Worm (Caenorhabditis elegans) whole organism, dauer: ENCODE measurements around the gene gcsh-1.

ENCODE experiments used
- unc-62 ChIP-seq: sonication (generic microtip); optimal IDR thresholded peaks from 2 replicates; lab custom pipeline; 2017; ENCODE audit warnings: missing biosample characterization, missing genetic modification reagents, missing genetic modification characterization

gcsh-1 gene

DNA sequence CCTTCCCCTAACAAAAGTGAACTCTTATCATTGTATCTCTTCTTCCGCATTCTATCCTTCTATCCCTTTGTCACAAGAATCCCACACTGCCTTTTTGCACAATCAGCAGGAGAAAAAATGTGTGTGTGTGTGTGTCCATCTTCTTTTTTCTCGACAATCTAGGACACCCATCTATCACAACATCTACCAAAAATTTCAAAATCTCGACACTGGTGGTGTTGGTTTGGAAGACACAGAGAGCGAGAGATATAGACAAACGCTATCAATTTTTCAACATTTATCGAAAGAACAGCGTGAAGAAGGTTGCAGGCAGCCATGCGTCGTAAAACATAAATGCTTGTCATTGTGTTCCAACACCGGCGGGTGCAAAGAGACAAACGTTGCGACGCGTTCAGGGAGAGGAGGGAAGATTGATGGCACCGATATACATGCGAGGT, 6.0 kb downstream of the gcsh-1 start:
- no peak for TF ChIP-seq unc-62

DNA sequence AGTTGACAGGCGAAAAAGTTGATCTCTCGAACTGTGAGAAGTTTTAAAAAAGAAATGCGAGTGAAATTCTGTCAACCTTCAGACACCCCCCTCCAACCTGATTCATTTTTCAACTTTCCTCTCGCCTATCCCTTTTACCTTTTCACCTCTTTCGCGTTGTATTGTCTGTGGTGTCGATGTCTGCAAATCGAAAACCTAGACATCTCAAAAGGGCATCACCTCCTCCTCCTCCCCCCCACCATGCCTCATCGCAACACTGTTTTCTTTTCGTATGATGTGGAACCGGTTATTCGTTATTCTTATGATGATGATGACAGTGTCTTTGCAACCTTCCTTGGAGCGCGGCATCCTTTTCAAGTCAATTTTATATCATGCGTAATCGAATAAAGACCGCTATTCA, 6.9 kb downstream of the gcsh-1 start:
- no peak for TF ChIP-seq unc-62

DNA sequence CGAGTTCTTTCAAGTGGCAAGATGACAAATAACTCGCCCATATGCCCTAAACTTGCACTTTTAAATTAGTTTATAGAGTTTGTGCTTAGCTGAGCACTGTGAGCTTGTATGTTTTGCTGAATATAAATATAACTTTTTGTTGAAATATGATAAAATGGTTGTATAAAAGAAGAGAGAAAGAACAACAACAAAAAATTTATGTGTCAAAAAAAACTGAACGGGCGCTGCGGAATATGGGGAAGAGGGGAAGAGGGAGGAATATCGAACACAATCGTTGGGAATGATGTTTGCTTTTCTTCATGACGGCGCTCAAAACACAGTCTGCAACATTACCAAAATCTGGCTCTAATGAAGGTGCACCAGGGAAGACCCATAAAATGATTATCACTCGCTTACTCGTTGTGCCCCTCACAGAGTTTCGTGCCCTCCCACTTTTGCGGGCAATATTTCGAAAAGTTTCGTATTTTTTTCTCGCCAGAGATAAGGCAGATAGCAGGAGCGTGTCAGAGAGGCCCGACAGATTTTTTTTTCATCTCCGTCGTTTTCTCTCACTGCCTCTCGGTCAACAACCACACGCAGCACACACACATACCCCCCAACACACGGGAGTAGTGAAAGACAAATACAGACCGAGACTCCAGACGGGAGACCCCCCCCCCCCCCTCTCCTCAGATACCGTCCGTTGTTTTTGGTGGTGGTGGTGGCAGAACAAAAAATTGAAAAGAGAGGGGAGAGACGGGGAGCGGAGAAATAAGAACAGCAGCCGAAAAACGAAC, 9.1 kb downstream of the gcsh-1 start:
- TF ChIP-seq unc-62: no peak

- TF ChIP-seq unc-62: no peak
Observed at ce11 chrX:14504551-14504902, 10.3 kb downstream of the gcsh-1 start.

DNA sequence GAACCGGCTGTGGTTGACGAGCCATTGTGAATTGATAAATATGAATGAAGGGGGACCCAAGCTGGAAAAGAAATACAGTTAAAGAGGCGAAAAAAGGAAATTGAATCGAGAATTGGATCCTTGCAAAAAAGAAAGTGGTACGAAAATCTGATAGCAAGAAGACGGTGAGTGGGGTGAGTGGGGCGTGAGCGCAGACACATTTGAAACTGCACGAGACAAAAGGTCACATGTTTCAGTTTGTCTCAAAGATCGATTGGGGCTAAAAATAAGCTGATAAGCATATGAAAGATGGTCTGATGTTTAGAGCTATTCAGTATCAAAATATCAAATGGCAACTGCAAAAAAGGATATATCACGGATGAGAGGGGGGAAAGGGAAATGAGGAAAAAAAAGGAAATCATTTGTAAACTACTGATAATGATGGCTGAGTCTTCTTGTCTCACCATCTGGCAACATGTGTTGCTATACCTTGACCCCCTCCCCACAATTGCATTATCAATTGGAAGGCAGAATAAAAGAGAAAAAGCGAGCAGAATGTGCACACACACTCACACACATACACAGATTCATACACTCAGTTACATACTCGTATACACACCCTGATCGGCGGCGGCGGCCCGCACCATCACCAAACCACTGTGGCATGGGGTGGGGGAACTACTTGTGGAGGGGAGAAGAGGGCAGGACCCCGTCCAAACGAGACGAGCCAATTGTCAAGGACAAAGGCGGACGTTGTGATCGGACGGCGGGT, 10.9 kb downstream of the gcsh-1 start, which contains the start of gene M163.1:
TSS of gene M163.1 (minus strand) at position 25 of the 751 bp plus-strand sequence.
- TF ChIP-seq unc-62: no peak

DNA sequence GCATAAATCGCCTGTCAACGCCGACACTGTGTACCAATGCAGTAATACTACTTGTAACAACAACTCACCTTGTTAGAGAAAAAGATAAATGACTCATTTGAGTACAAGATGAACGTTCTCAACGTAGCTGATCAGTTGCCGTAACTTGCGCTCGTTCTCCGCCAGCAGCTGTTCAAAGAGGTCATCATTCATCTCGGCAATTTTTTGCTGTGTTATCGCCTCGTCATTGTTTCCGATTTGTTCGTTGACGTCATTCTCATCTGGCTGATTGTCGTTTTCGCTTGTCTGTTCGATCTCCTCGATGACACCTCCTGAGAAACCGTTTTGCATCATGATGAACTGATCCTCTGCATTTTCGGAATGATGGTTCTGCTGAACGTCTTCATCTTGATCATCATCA, 11.6 kb downstream of the gcsh-1 start:
- no peak for TF ChIP-seq unc-62

DNA sequence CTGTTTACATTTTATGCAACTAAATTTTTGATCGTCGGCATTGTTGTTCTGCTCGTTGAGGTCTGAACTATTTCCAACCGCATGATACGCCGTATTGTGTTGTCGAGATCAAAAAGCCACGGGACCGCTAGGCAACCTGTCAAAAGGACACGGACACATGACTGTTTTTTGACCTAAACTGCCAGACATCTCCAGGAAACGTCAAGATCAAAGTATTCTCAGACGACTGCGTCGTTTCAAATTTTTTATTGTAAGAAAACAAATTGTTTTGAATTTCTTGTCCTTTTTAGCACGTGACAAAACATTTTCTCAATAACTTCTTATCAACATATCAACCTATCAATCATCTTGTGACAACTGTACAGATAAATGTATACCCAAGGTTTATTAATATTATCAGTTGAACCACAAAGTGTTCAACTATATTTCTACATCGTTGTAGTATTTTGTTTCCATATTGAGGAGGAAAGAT, 12.7 kb downstream of the gcsh-1 start:
- TF ChIP-seq unc-62: no peak

- no peak for TF ChIP-seq unc-62
Observed at ce11 chrX:14500422-14501058, 14.3 kb downstream of the gcsh-1 start.

DNA sequence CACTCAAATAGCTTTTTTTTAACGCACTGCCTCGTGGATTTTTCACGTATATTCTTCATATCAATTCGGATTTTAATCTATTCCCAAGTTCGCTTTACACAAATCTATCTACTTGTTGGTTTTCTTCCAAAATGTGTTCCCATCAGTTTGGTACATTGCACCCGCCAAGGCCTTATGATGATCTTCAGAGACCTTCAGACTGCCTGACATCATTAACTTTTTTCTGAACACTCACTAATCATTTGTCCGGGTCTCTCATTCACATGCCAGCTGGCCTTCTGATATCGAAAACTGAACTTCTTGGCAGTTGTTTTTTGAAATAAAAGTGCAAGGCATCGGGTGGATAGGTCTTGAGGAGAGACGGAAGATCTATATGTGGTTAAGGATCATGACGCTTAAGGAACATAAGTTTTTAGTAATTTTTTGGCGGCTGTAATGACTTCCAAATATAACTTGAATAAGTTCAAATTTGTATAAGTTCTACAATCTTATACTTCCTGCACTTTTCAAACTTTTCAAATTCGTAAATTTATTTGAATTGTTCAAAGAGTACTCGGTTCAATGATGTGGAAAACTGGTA, 15.0 kb downstream of the gcsh-1 start:
- no peak for TF ChIP-seq unc-62

DNA sequence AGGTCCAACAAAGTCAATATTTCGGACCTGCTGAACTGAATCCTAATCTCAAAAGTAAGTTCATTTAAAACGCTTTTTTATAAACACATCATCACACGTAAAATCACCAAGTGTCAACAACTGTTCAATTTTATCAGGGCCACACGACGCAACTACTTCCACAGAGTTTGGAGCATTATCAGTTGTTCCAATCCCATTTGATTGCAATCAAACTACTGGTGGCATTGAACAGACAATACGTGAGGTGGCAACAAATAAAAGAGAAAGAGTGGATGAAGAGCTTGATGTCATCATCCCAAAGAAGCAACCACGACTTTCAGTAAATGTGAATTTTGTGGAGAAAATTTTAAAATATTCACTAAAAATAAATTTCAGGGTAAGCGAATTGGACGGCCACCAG, 18.3 kb downstream of the gcsh-1 start:
- no peak for TF ChIP-seq unc-62

DNA sequence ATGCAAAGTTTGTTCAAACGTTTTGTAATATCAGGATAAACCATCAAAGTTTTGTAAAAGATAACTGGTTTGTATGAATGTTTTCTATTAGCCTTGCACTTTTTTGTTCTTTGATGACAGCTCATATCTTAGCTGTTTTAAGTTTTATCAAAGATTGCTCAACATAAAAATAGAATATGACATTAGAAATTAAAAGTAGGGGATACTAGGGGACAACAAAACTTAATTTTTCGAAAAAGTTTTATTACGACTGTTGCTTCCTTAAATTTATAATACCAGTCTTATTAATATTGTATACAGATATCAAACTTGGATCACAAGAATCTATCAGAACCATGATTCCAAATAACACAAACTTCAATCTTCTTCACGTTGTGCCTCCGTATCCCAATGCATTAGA, 19.1 kb downstream of the gcsh-1 start, which contains the start of gene ztf-14:
TSS of gene ztf-14 (plus strand) at position 301 of the 400 bp plus-strand sequence.
- TF ChIP-seq unc-62: no peak

DNA sequence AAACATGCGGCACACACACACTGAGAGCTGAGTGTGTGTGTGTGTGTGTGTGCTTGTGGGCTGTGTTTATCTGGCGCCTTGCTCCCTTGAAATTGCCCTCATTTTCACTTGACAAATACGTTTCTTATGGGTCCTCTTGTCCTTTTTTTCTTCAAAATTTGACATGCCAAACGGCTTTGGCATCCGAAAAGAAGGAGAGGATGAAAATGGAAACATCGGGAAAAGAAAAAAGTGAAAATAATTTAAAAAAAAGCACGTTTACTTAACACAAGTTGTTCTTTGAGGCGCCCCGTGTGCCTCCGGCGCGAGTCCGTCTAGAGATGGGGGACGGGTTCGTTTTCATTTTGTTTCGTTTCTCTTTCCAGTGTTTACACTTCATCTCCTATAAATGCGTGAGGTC, 19.8 kb downstream of the gcsh-1 start:
- no peak for TF ChIP-seq unc-62

DNA sequence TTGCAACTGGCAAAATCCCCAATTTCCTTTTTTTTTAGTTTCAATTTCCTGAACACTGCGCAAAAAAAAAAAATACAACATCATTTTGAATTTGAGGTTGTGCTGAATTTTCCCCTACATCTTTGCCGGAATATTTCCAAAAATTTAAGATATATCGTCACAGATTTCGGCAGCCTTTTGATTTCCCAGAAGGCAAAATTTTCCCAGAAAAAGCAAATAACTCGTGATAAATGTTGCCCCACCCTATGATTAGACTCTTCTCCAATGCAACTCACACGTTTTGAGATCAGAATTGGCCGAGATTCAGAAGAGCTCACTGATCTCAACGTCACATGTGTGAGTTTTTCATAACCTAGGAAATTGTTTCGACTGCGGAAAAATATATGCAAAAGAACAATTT, 22.4 kb downstream of the gcsh-1 start:
- TF ChIP-seq unc-62: no peak

DNA sequence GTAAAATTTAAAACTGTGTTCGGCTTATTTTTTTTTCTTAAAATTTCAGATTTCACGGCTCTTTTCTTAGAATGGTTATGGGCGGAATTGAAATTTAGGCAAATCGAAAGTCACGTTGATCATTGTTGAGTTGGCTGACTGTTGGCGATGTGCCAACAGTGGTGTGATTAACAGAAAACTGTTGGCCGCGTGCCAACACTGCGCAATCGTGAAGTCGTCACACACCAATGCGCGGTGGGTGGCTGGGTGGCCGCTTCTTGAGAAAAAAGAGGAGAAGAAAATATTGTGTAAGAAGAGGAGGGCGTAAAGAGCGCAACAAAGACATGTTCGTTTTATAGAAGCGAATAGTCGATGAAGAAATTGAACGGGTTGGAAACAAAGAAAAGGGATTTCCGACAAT, 23.8 kb downstream of the gcsh-1 start:
- TF ChIP-seq unc-62: no peak

- TF ChIP-seq unc-62: no peak
Observed at ce11 chrX:14490486-14490885, 24.4 kb downstream of the gcsh-1 start.

DNA sequence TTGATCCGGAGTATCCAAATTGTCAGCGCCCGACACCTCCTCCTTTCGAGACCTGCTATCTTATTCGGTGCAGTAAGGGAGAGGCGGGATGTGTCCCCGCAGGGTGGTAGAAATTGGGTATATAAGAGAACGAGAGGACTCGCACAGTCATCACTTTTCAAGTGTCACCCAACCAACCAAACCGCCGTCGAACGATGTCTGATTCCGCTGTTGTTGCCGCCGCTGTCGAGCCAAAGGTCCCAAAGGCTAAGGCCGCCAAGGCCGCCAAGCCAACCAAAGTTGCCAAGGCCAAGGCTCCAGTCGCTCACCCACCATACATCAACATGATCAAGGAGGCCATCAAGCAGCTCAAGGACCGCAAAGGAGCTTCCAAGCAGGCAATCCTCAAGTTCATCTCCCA, 24.9 kb downstream of the gcsh-1 start, which contains the start of gene his-24:
TSS of gene his-24 (plus strand) at position 150 of the 400 bp plus-strand sequence.
- TF ChIP-seq unc-62: no peak

DNA sequence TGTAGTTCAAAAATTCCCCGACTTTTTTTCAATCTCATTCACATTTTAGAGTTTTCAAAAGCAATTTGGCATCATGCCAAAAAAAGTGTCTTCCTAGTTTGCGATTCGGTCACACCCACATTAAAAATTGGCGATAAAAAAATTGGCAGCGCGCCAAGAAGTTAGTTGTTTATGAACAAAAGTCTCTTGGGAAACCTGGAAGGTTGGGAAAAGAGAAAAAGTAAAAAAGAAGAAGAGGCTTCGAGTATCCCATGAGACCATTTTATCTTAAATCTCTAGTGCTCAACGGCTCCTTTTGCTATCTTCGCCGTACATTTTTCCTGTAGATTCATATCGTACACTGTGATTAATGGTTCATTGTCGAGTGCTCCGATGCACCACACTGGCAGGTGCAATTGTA, 27.0 kb downstream of the gcsh-1 start:
- TF ChIP-seq unc-62: no peak
